Worm (Caenorhabditis elegans) whole organism, late embryonic: Measurements from ENCODE around the gene D2062.1.
"Not testable (repeated sequence)": the region's sequence is repeated elsewhere in the genome, so short reads cannot be mapped to it uniquely, and the experiment has no call there.

Source experiments
- K09A11.1 ChIP-seq: sonication (generic microtip); optimal IDR thresholded peaks from 2 replicates; lab custom pipeline; 2017; ENCODE audit warnings: antibody characterized with exemption, mild to moderate bottlenecking, missing genetic modification characterization, missing compliant biosample characterization; ENCODE audit not compliant: insufficient read depth
- Y22D7AL.16 ChIP-seq: sonication (generic microtip); optimal IDR thresholded peaks from 2 replicates; lab custom pipeline; 2016; ENCODE audit warnings: missing genetic modification characterization, missing compliant biosample characterization
- ama-1 ChIP-seq: fragments of 150-350 bp; optimal IDR thresholded peaks from 2 replicates; lab custom pipeline; 2014
- ceh-14 ChIP-seq: sonication (generic microtip); optimal IDR thresholded peaks from 2 replicates; lab custom pipeline; 2016; ENCODE audit warnings: missing genotype, missing genetic modification characterization, missing compliant biosample characterization
- ceh-18 ChIP-seq: sonication (generic microtip); optimal IDR thresholded peaks from 2 replicates; lab custom pipeline; 2016; ENCODE audit warnings: missing genetic modification characterization, missing compliant biosample characterization
- ceh-19 ChIP-seq: fragments of 200-800 bp; sonication (Bioruptor generic); optimal IDR thresholded peaks from 2 replicates; lab custom pipeline; 2018; ENCODE audit warnings: mild to moderate bottlenecking, missing genetic modification characterization, missing compliant biosample characterization
- ceh-2 ChIP-seq: sonication (generic microtip); optimal IDR thresholded peaks from 2 replicates; lab custom pipeline; 2016; ENCODE audit warnings: missing genotype, missing genetic modification characterization, missing compliant biosample characterization
- ceh-22 ChIP-seq: sonication (generic microtip); optimal IDR thresholded peaks from 2 replicates; lab custom pipeline; 2017; ENCODE audit warnings: missing biosample characterization, missing genetic modification characterization
- ceh-31 ChIP-seq: sonication (generic microtip); optimal IDR thresholded peaks from 2 replicates; lab custom pipeline; 2016; ENCODE audit warnings: missing genetic modification characterization, missing compliant biosample characterization
- ceh-34 ChIP-seq: sonication (generic microtip); optimal IDR thresholded peaks from 2 replicates; lab custom pipeline; 2016; ENCODE audit warnings: mild to moderate bottlenecking, missing genetic modification characterization, missing compliant biosample characterization
- ceh-6 ChIP-seq: fragments of 200-800 bp; sonication (Bioruptor generic); optimal IDR thresholded peaks from 2 replicates; lab custom pipeline; 2018; ENCODE audit warnings: mild to moderate bottlenecking, missing genetic modification characterization, missing compliant biosample characterization
- ceh-9 ChIP-seq: sonication (generic microtip); optimal IDR thresholded peaks from 2 replicates; lab custom pipeline; 2016; ENCODE audit warnings: mild to moderate bottlenecking, missing genetic modification characterization, inconsistent platforms, missing compliant biosample characterization
- elt-2 ChIP-seq: sonication (generic microtip); optimal IDR thresholded peaks from 2 replicates; lab custom pipeline; 2016; ENCODE audit warnings: missing genetic modification reagents, missing genetic modification characterization, missing compliant biosample characterization
- ets-4 ChIP-seq: sonication (generic microtip); optimal IDR thresholded peaks from 2 replicates; lab custom pipeline; 2016; ENCODE audit warnings: missing genetic modification characterization, missing compliant biosample characterization
- fkh-10 ChIP-seq: fragments of 150-350 bp; optimal IDR thresholded peaks from 2 replicates; lab custom pipeline; 2014; ENCODE audit warnings: missing biosample characterization, missing genetic modification reagents, missing genetic modification characterization
- fkh-6 ChIP-seq: sonication (generic microtip); optimal IDR thresholded peaks from 2 replicates; lab custom pipeline; 2016; ENCODE audit warnings: missing genetic modification characterization, missing compliant biosample characterization
- hlh-13 ChIP-seq: fragments of 200-800 bp; sonication (Bioruptor generic); optimal IDR thresholded peaks from 2 replicates; lab custom pipeline; 2018; ENCODE audit warnings: mild to moderate bottlenecking, missing genetic modification characterization, missing compliant biosample characterization
- hlh-15 ChIP-seq: sonication (generic microtip); optimal IDR thresholded peaks from 2 replicates; lab custom pipeline; 2016; ENCODE audit warnings: missing genetic modification characterization, missing compliant biosample characterization
- hlh-30 ChIP-seq: sonication (generic microtip); optimal IDR thresholded peaks from 2 replicates; lab custom pipeline; 2017; ENCODE audit warnings: antibody characterized with exemption, missing genetic modification characterization, missing compliant biosample characterization; ENCODE audit not compliant: insufficient read depth
- hlh-8 ChIP-seq: sonication (generic microtip); optimal IDR thresholded peaks from 2 replicates; lab custom pipeline; 2016; ENCODE audit warnings: missing genotype, missing genetic modification characterization, missing compliant biosample characterization
- lim-6 ChIP-seq: sonication (generic microtip); optimal IDR thresholded peaks from 2 replicates; lab custom pipeline; 2016; ENCODE audit warnings: missing genetic modification characterization, missing compliant biosample characterization
- lin-11 ChIP-seq: fragments of 200-800 bp; sonication (Bioruptor generic); optimal IDR thresholded peaks from 2 replicates; lab custom pipeline; 2018; ENCODE audit warnings: mild to moderate bottlenecking, missing genetic modification characterization, missing compliant biosample characterization
- nhr-11 ChIP-seq: fragments of 150-350 bp; optimal IDR thresholded peaks from 2 replicates; lab custom pipeline; 2014; ENCODE audit warnings: missing biosample characterization, missing genetic modification characterization
- nhr-232 ChIP-seq: sonication (generic microtip); optimal IDR thresholded peaks from 2 replicates; lab custom pipeline; 2016; ENCODE audit warnings: missing genetic modification characterization, missing compliant biosample characterization
- pag-3 ChIP-seq: sonication (generic microtip); optimal IDR thresholded peaks from 2 replicates; lab custom pipeline; 2016; ENCODE audit warnings: missing compliant biosample characterization, missing genetic modification characterization, borderline replicate concordance
- pat-9 ChIP-seq: fragments of 200-800 bp; sonication (Bioruptor generic); optimal IDR thresholded peaks from 2 replicates; lab custom pipeline; 2018; ENCODE audit warnings: mild to moderate bottlenecking, missing genetic modification characterization, moderate library complexity, missing compliant biosample characterization
- pqm-1 ChIP-seq: sonication (generic microtip); optimal IDR thresholded peaks from 2 replicates; lab custom pipeline; 2016; ENCODE audit warnings: missing genetic modification characterization, missing compliant biosample characterization
- pros-1 ChIP-seq: fragments of 150-350 bp; optimal IDR thresholded peaks from 2 replicates; lab custom pipeline; 2014; ENCODE audit warnings: missing biosample characterization, missing genetic modification reagents, missing genetic modification characterization
- ref-2 ChIP-seq: sonication (generic microtip); optimal IDR thresholded peaks from 2 replicates; lab custom pipeline; 2016; ENCODE audit warnings: missing genetic modification characterization, missing compliant biosample characterization
- rnt-1 ChIP-seq: sonication (generic microtip); optimal IDR thresholded peaks from 2 replicates; lab custom pipeline; 2016; ENCODE audit warnings: missing genetic modification characterization, missing compliant biosample characterization
- sox-2 ChIP-seq: fragments of 200-800 bp; sonication (Bioruptor generic); IDR thresholded peaks from 2 replicates; pipeline ENCODE4 v1.3.6; 2022; ENCODE audit warnings: missing genetic modification reagents, missing genetic modification characterization, missing compliant biosample characterization
- syd-9 ChIP-seq: sonication (generic microtip); optimal IDR thresholded peaks from 2 replicates; lab custom pipeline; 2016; ENCODE audit warnings: mild to moderate bottlenecking, missing genetic modification characterization, moderate library complexity, missing compliant biosample characterization
- tbx-2 ChIP-seq: sonication (generic microtip); optimal IDR thresholded peaks from 2 replicates; lab custom pipeline; 2016; ENCODE audit warnings: missing genetic modification characterization, missing compliant biosample characterization
- ttx-3 ChIP-seq: sonication (generic microtip); optimal IDR thresholded peaks from 2 replicates; lab custom pipeline; 2016; ENCODE audit warnings: missing genetic modification reagents, missing genetic modification characterization, missing compliant biosample characterization
- ztf-16 ChIP-seq: sonication (generic microtip); optimal IDR thresholded peaks from 2 replicates; lab custom pipeline; 2017; ENCODE audit warnings: missing genetic modification characterization, missing compliant biosample characterization

D2062.1 gene

ce11 chrII:2631169-2631568, at the start of gene D2062.1:
D2062.1 (plus strand) TSS chrII:2631469.
- no peak for TF ChIP-seq ceh-14 (tag; lab: Kevin White, UChicago)
- no peak for TF ChIP-seq hlh-15 (tag; lab: Kevin White, UChicago)

DNA sequence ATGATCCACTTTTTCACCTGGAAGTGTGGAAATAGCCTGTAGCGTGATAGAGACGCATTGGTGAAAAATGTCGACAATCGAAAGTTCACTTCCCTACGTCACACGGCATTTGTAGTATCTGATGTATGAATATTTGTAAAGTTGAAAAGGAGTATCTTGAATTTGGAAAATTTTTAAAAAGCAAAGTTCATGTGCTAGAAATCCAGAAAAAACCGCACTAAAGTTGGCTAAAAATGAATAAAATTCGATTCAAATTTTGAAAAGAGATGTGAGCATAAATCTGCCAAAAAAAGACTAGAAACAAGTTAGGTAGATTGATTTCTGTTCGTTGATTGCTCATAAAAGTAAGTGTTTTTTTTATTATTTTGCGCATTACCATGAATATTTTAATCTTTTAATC, 48.2 kb upstream of the D2062.1 start, which contains the start of gene sri-74:
Gene sri-74, minus strand, starts transcription at position 101 of the 400 bp plus-strand sequence.
- TF ChIP-seq ceh-2 (no peak), ceh-18 (tag; lab: Kevin White, UChicago) (no peak), sox-2 (GFP tag; lab: Robert Waterston, UW) (no peak), tbx-2 (tag; lab: Kevin White, UChicago) (no peak), hlh-8 (tag; lab: Kevin White, UChicago) (no peak), elt-2 (tag; lab: Kevin White, UChicago) (no peak), pat-9 (tag; lab: Kevin White, UChicago) (no peak), ceh-31 (tag; lab: Kevin White, UChicago) (no peak), ets-4 (tag; lab: Kevin White, UChicago) (no peak), hlh-15 (tag; lab: Kevin White, UChicago) (no peak), ceh-9 (no peak), rnt-1 (tag; lab: Kevin White, UChicago) (no peak), ceh-6 (no peak), ref-2 (tag; lab: Kevin White, UChicago) (no peak), nhr-232 (tag; lab: Kevin White, UChicago) (no peak), fkh-10 (GFP tag; lab: Kevin White, UChicago) (no peak), pqm-1 (tag; lab: Kevin White, UChicago) (no peak), syd-9 (no peak), ztf-16 (tag; lab: Kevin White, UChicago) (no peak)
- TF ChIP-seq, all 69 proteins: peak for 0

DNA sequence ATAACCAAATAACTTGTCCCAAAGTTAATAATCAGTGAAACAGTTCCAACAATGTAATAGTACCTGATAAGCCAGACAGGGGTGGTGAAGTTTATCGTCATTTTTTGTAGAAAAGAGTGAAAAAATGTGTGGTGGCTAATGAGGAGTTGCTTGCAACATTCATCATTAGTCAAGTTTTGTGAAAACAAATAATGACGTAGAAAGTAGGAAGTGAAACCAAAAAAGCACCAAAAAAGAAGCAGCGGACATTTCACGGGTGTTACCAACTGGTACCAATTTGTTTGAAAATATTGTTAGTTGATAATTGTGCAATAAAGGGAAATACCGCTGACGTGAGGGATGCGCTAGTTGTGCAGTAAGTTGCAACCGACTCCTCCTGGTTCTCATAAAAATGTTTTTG, 45.8 kb upstream of the D2062.1 start, which contains the start of gene sri-36:
Gene sri-36, minus strand, starts transcription at position 101 of the 400 bp plus-strand sequence.
- TF ChIP-seq ama-1 (lab: Kevin White, UChicago) (no peak), ceh-14 (tag; lab: Kevin White, UChicago) (no peak), pros-1 (no peak), ceh-31 (tag; lab: Kevin White, UChicago) (no peak), K09A11.1 (tag; lab: Kevin White, UChicago) (no peak), pag-3 (tag; lab: Kevin White, UChicago) (no peak), rnt-1 (tag; lab: Kevin White, UChicago) (no peak), ceh-19 (GFP tag; lab: Kevin White, UChicago) (no peak), ceh-34 (tag; lab: Kevin White, UChicago) (no peak), lim-6 (no peak), nhr-11 (no peak), hlh-30 (tag; lab: Kevin White, UChicago) (no peak), ttx-3 (tag; lab: Kevin White, UChicago) (no peak), pat-9 (tag; lab: Kevin White, UChicago) (no peak), lin-11 (tag; lab: Kevin White, UChicago) (no peak), fkh-6 (tag; lab: Kevin White, UChicago) (no peak)
- TF ChIP-seq, all 69 proteins: peak for 0

DNA sequence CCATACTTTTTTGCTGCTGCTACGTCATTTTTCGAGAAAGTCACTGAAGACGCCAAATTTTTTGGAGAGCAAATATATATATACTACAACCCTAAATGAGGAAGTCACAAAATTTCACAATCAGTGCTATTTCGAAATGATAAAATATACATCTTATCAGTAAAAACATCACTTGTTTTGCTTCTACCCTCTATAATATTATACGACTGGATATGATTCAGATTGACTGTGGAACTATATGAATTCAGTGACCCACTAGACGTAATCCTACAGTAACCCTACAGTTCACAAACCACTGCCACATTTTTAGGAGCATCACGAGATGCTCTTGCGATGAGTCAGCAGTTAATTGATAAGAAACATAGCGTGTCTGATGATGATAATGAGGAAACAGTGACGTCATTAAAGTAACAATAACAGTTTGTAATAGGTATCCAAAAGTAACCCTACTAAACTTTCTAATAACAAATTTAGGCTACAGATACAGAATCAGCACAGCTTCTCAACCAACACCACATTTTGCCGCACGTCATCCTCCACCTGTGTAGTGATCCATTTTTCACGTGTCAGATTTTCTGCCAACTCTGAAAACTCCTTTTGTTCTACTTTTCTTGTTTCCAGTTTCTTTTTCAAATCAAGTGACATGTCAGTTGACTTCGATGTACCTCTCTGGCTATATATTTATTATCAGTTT, 44.3 kb upstream of the D2062.1 start, which contains the start of the genes F33H12.7 and sri-39:
Gene F33H12.7, minus strand, starts transcription at position 51 of the 694 bp plus-strand sequence.
Gene sri-39, plus strand, starts transcription at position 644 of the 694 bp plus-strand sequence.
- TF ChIP-seq elt-2 (tag; lab: Kevin White, UChicago) (peak; percentile 85), sox-2 (GFP tag; lab: Robert Waterston, UW) (no peak)

- TF ChIP-seq ceh-22 (tag; lab: Kevin White, UChicago); hlh-13; Y22D7AL.16 (tag; lab: Kevin White, UChicago): not testable (repeated sequence)
These were observed 31.1 kb upstream of the D2062.1 start, which contains the start of gene F33H12.1 for ce11 chrII:2600176-2600575. F33H12.1 (plus strand) TSS chrII:2600476.
